Worm (Caenorhabditis elegans) whole organism, mixed stage, embryonic: ENCODE results near the gene F28C6.5.
A peak's percentile ranks its signal among the peaks of the same experiment; 100 is the strongest.

Experiments
- M03D4.4 ChIP-seq: sonication (generic microtip); optimal IDR thresholded peaks from 2 replicates; lab custom pipeline; 2017; ENCODE audit warnings: mild to moderate bottlenecking, missing genetic modification characterization, missing compliant biosample characterization
- blmp-1 ChIP-seq: fragments of 150-350 bp; optimal IDR thresholded peaks from 2 replicates; lab custom pipeline; 2014; ENCODE audit warnings: missing biosample characterization, missing genetic modification characterization
- ceh-39 ChIP-seq: fragments of 150-350 bp; optimal IDR thresholded peaks from 2 replicates; lab custom pipeline; 2014; ENCODE audit warnings: missing biosample characterization, missing genetic modification characterization
- ceh-43 ChIP-seq: fragments of 200-800 bp; sonication (Bioruptor generic); optimal IDR thresholded peaks from 2 replicates; lab custom pipeline; 2018; ENCODE audit warnings: mild to moderate bottlenecking, missing genetic modification characterization, moderate library complexity, missing compliant biosample characterization
- ceh-83 ChIP-seq: fragments of 200-800 bp; sonication (Bioruptor generic); optimal IDR thresholded peaks from 2 replicates; lab custom pipeline; 2018; ENCODE audit warnings: mild to moderate bottlenecking, missing genetic modification characterization, missing compliant biosample characterization
- ces-1 ChIP-seq: fragments of 150-350 bp; optimal IDR thresholded peaks from 2 replicates; lab custom pipeline; 2014; ENCODE audit warnings: missing biosample characterization, missing genetic modification reagents, missing genetic modification characterization
- cnd-1 ChIP-seq: fragments of 200-800 bp; sonication (Bioruptor generic); optimal IDR thresholded peaks from 2 replicates; lab custom pipeline; 2018; ENCODE audit warnings: mild to moderate bottlenecking, missing genetic modification characterization, missing compliant biosample characterization
- drap-1 ChIP-seq: fragments of 200-800 bp; sonication (Bioruptor generic); optimal IDR thresholded peaks from 3 replicates; lab custom pipeline; 2018; ENCODE audit warnings: mild to moderate bottlenecking, missing genetic modification characterization, missing compliant biosample characterization
- elt-1 ChIP-seq: sonication (generic microtip); optimal IDR thresholded peaks from 2 replicates; lab custom pipeline; 2017; ENCODE audit warnings: missing genetic modification characterization, mild to moderate bottlenecking, missing compliant biosample characterization, antibody characterized with exemption, moderate library complexity, borderline replicate concordance; ENCODE audit not compliant: insufficient read depth
- elt-3 ChIP-seq: fragments of 150-350 bp; optimal IDR thresholded peaks from 2 replicates; lab custom pipeline; 2014; ENCODE audit warnings: missing biosample characterization, missing genetic modification characterization
- flh-1 ChIP-seq: fragments of 200-800 bp; sonication (Bioruptor generic); optimal IDR thresholded peaks from 2 replicates; lab custom pipeline; 2018; ENCODE audit warnings: mild to moderate bottlenecking, missing genetic modification characterization, moderate library complexity, missing compliant biosample characterization
- hlh-1 ChIP-seq: fragments of 150-350 bp; optimal IDR thresholded peaks from 2 replicates; lab custom pipeline; 2014; ENCODE audit warnings: missing biosample characterization, missing genetic modification reagents, missing genetic modification characterization
- lin-13 ChIP-seq: fragments of 150-350 bp; optimal IDR thresholded peaks from 2 replicates; lab custom pipeline; 2014; ENCODE audit warnings: missing biosample characterization, missing genetic modification characterization
- lin-32 ChIP-seq: fragments of 200-800 bp; sonication (Bioruptor generic); optimal IDR thresholded peaks from 2 replicates; lab custom pipeline; 2018; ENCODE audit warnings: mild to moderate bottlenecking, missing genetic modification characterization, missing compliant biosample characterization
- lsy-2 ChIP-seq: fragments of 150-350 bp; optimal IDR thresholded peaks from 2 replicates; lab custom pipeline; 2014; ENCODE audit warnings: missing biosample characterization, missing genetic modification characterization
- mab-5 ChIP-seq: fragments of 150-350 bp; optimal IDR thresholded peaks from 2 replicates; lab custom pipeline; 2014; ENCODE audit warnings: missing biosample characterization, missing genetic modification characterization
- mep-1 ChIP-seq: fragments of 150-350 bp; optimal IDR thresholded peaks from 2 replicates; lab custom pipeline; 2017; ENCODE audit warnings: missing biosample characterization, missing genetic modification reagents, missing genetic modification characterization, inconsistent platforms
- mls-2 ChIP-seq: sonication (generic microtip); optimal IDR thresholded peaks from 2 replicates; lab custom pipeline; 2016; ENCODE audit warnings: mild to moderate bottlenecking, missing genetic modification characterization, moderate library complexity, missing compliant biosample characterization
- nhr-12 ChIP-seq: fragments of 150-350 bp; optimal IDR thresholded peaks from 2 replicates; lab custom pipeline; 2014; ENCODE audit warnings: missing biosample characterization, missing genetic modification characterization
- nhr-2 ChIP-seq: fragments of 150-350 bp; optimal IDR thresholded peaks from 2 replicates; lab custom pipeline; 2014; ENCODE audit warnings: missing biosample characterization, missing genetic modification characterization
- nhr-237 ChIP-seq: fragments of 150-350 bp; optimal IDR thresholded peaks from 2 replicates; lab custom pipeline; 2014; ENCODE audit warnings: missing biosample characterization, missing genetic modification characterization
- nhr-76 ChIP-seq: sonication (generic microtip); optimal IDR thresholded peaks from 2 replicates; lab custom pipeline; 2017; ENCODE audit warnings: missing biosample characterization, missing genetic modification characterization
- pha-4 ChIP-seq: fragments of 150-350 bp; optimal IDR thresholded peaks from 2 replicates; lab custom pipeline; 2018; ENCODE audit warnings: missing biosample characterization, missing genetic modification reagents, missing genetic modification characterization
- sem-2 ChIP-seq: fragments of 200-800 bp; sonication (Bioruptor generic); optimal IDR thresholded peaks from 2 replicates; lab custom pipeline; 2018; ENCODE audit warnings: mild to moderate bottlenecking, missing genetic modification characterization, missing compliant biosample characterization
- snpc-4 ChIP-seq: fragments of 150-350 bp; optimal IDR thresholded peaks from 2 replicates; lab custom pipeline; 2014; ENCODE audit warnings: missing biosample characterization, missing genetic modification characterization
- sptf-1 ChIP-seq: sonication (generic microtip); optimal IDR thresholded peaks from 2 replicates; lab custom pipeline; 2017; ENCODE audit warnings: mild to moderate bottlenecking, missing genetic modification characterization, moderate library complexity, missing compliant biosample characterization
- tbx-8 ChIP-seq: fragments of 200-800 bp; sonication (Bioruptor generic); optimal IDR thresholded peaks from 2 replicates; lab custom pipeline; 2018; ENCODE audit warnings: mild to moderate bottlenecking, missing genetic modification characterization, moderate library complexity, missing compliant biosample characterization
- unc-120 ChIP-seq: sonication (generic microtip); optimal IDR thresholded peaks from 2 replicates; lab custom pipeline; 2017; ENCODE audit warnings: missing genetic modification characterization, missing compliant biosample characterization; ENCODE audit not compliant: poor library complexity, severe bottlenecking
- unc-39 ChIP-seq: fragments of 150-350 bp; optimal IDR thresholded peaks from 2 replicates; lab custom pipeline; 2014; ENCODE audit warnings: missing biosample characterization, missing genetic modification characterization
- unc-62 ChIP-seq: fragments of 150-350 bp; optimal IDR thresholded peaks from 2 replicates; lab custom pipeline; 2014; ENCODE audit warnings: missing biosample characterization, missing genetic modification reagents, missing genetic modification characterization
- zip-8 ChIP-seq: fragments of 150-350 bp; optimal IDR thresholded peaks from 2 replicates; lab custom pipeline; 2014; ENCODE audit warnings: missing biosample characterization, missing genetic modification characterization

The F28C6.5 gene

ce11 chrII:8569038-8569977 is 30.0 kb upstream of the F28C6.5 start, which contains the start of the genes col-38 and rpl-5:
Gene col-38, minus strand, starts transcription at chrII:8569088.
Gene rpl-5, plus strand, starts transcription at chrII:8569927.
- no peak for TF ChIP-seq nhr-76
- peak; percentile 32 for TF ChIP-seq unc-62 (GFP tag; lab: Kevin White, UChicago)
- TF ChIP-seq mls-2 (tag; lab: Kevin White, UChicago): peak; percentile 54
- peak; percentile 91 for TF ChIP-seq nhr-237
- TF ChIP-seq ceh-83: no peak
- TF ChIP-seq hlh-1 (tag; lab: Kevin White, UChicago): peak; percentile 40
- TF ChIP-seq flh-1 (GFP tag; lab: Kevin White, UChicago): no peak
- TF ChIP-seq mep-1 (tag; lab: Kevin White, UChicago): peak; percentile 93
- TF ChIP-seq pha-4: peak; percentile 90
- TF ChIP-seq ces-1 (GFP tag; lab: Kevin White, UChicago): peak; percentile 79
- TF ChIP-seq drap-1 (GFP tag; lab: Kevin White, UChicago): no peak
- TF ChIP-seq nhr-2: peak; percentile 54
- no peak for TF ChIP-seq lin-32 (GFP tag; lab: Kevin White, UChicago)
- TF ChIP-seq lin-13: peak; percentile 87
- TF ChIP-seq elt-1 (tag; lab: Kevin White, UChicago): no peak
- no peak for TF ChIP-seq M03D4.4 (tag; lab: Kevin White, UChicago)
- TF ChIP-seq ceh-39 (tag; lab: Kevin White, UChicago): peak; percentile 82
- peak; percentile 81 for TF ChIP-seq sptf-1
- no peak for TF ChIP-seq sem-2 (GFP tag; lab: Kevin White, UChicago)
- TF ChIP-seq unc-120 (tag; lab: Kevin White, UChicago): peak; percentile 13
- TF ChIP-seq ceh-43 (GFP tag; lab: Kevin White, UChicago): no peak
- peak; percentile 96 for TF ChIP-seq lsy-2 (tag; lab: Kevin White, UChicago)
- TF ChIP-seq cnd-1 (tag; lab: Kevin White, UChicago): peak; percentile 39
- no peak for TF ChIP-seq blmp-1 (tag; lab: Kevin White, UChicago)

ce11 chrII:8570977-8571376 is 28.3 kb upstream of the F28C6.5 start, which contains the start of gene bcs-1:
Gene bcs-1, plus strand, starts transcription at chrII:8571085.
- TF ChIP-seq elt-3 (tag; lab: Kevin White, UChicago) (no peak), lsy-2 (tag; lab: Kevin White, UChicago) (no peak), sptf-1 (no peak)

- TF ChIP-seq pha-4 (no peak), nhr-12 (no peak), flh-1 (GFP tag; lab: Kevin White, UChicago) (no peak), mab-5 (tag; lab: Kevin White, UChicago) (no peak), lin-32 (GFP tag; lab: Kevin White, UChicago) (no peak), unc-39 (no peak), zip-8 (tag; lab: Kevin White, UChicago) (no peak), elt-3 (tag; lab: Kevin White, UChicago) (no peak), lin-13 (no peak), tbx-8 (no peak), M03D4.4 (tag; lab: Kevin White, UChicago) (no peak), ceh-43 (GFP tag; lab: Kevin White, UChicago) (no peak), elt-1 (tag; lab: Kevin White, UChicago) (no peak), cnd-1 (tag; lab: Kevin White, UChicago) (no peak), snpc-4 (tag; lab: Kevin White, UChicago) (no peak), drap-1 (GFP tag; lab: Kevin White, UChicago) (no peak), nhr-76 (no peak), unc-62 (GFP tag; lab: Kevin White, UChicago) (no peak), unc-120 (tag; lab: Kevin White, UChicago) (no peak)
These were observed 26.3 kb upstream of the F28C6.5 start, which contains the start of gene F54C9.7 for ce11 chrII:8573044-8573443. Gene F54C9.7, plus strand, starts transcription at chrII:8573344.

DNA sequence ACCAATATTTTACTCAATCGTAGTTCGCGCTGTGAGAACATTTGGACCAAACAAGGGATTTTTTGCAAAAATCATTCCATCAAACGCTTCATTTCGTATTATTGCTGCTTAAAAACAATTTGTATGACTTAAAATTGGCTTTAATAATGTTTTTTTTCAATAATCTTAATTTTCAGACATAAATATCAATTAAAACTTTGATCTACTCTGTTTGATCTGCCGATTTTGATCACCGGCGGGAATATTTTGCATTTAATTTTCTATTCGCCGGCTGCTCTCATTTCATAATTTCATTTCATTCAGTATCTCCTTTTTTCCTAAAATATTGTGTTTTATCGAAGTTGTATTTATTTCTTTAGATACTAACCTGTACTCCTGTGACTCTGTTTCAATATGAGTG is 24.1 kb upstream of the F28C6.5 start, which contains the start of gene puf-5:
Gene puf-5, plus strand, starts transcription at position 358 of the 400 bp plus-strand sequence.
- TF ChIP-seq ceh-83: no peak
- no peak for TF ChIP-seq unc-62 (GFP tag; lab: Kevin White, UChicago)
- TF ChIP-seq ceh-43 (GFP tag; lab: Kevin White, UChicago): no peak
- no peak for TF ChIP-seq zip-8 (tag; lab: Kevin White, UChicago)
- TF ChIP-seq mep-1 (tag; lab: Kevin White, UChicago): no peak
- no peak for TF ChIP-seq elt-3 (tag; lab: Kevin White, UChicago)
- TF ChIP-seq snpc-4 (tag; lab: Kevin White, UChicago): no peak
